Worm (Caenorhabditis elegans) whole organism, mixed stage, embryonic: ENCODE data around the gene srb-12.
A peak's percentile ranks its signal among the peaks of the same experiment; 100 is the strongest.

Source experiments
- M03D4.4 ChIP-seq: sonication (generic microtip); optimal IDR thresholded peaks from 2 replicates; lab custom pipeline; 2017; ENCODE audit warnings: mild to moderate bottlenecking, missing genetic modification characterization, missing compliant biosample characterization
- bed-3 ChIP-seq: fragments of 200-800 bp; sonication (Bioruptor generic); optimal IDR thresholded peaks from 3 replicates; lab custom pipeline; 2018; ENCODE audit warnings: mild to moderate bottlenecking, missing genetic modification characterization, moderate library complexity, missing compliant biosample characterization
- blmp-1 ChIP-seq: fragments of 150-350 bp; optimal IDR thresholded peaks from 2 replicates; lab custom pipeline; 2014; ENCODE audit warnings: missing biosample characterization, missing genetic modification characterization
- ceh-39 ChIP-seq: fragments of 150-350 bp; optimal IDR thresholded peaks from 2 replicates; lab custom pipeline; 2014; ENCODE audit warnings: missing biosample characterization, missing genetic modification characterization
- ceh-83 ChIP-seq: fragments of 200-800 bp; sonication (Bioruptor generic); optimal IDR thresholded peaks from 2 replicates; lab custom pipeline; 2018; ENCODE audit warnings: mild to moderate bottlenecking, missing genetic modification characterization, missing compliant biosample characterization
- ces-1 ChIP-seq: fragments of 150-350 bp; optimal IDR thresholded peaks from 2 replicates; lab custom pipeline; 2014; ENCODE audit warnings: missing biosample characterization, missing genetic modification reagents, missing genetic modification characterization
- cnd-1 ChIP-seq: fragments of 200-800 bp; sonication (Bioruptor generic); optimal IDR thresholded peaks from 2 replicates; lab custom pipeline; 2018; ENCODE audit warnings: mild to moderate bottlenecking, missing genetic modification characterization, missing compliant biosample characterization
- drap-1 ChIP-seq: fragments of 200-800 bp; sonication (Bioruptor generic); optimal IDR thresholded peaks from 3 replicates; lab custom pipeline; 2018; ENCODE audit warnings: mild to moderate bottlenecking, missing genetic modification characterization, missing compliant biosample characterization
- elt-1 ChIP-seq: sonication (generic microtip); optimal IDR thresholded peaks from 2 replicates; lab custom pipeline; 2017; ENCODE audit warnings: missing genetic modification characterization, mild to moderate bottlenecking, missing compliant biosample characterization, antibody characterized with exemption, moderate library complexity, borderline replicate concordance; ENCODE audit not compliant: insufficient read depth
- elt-3 ChIP-seq: fragments of 150-350 bp; optimal IDR thresholded peaks from 2 replicates; lab custom pipeline; 2014; ENCODE audit warnings: missing biosample characterization, missing genetic modification characterization
- flh-1 ChIP-seq: fragments of 200-800 bp; sonication (Bioruptor generic); optimal IDR thresholded peaks from 2 replicates; lab custom pipeline; 2018; ENCODE audit warnings: mild to moderate bottlenecking, missing genetic modification characterization, moderate library complexity, missing compliant biosample characterization
- ham-2 ChIP-seq: fragments of 200-800 bp; sonication (Bioruptor generic); optimal IDR thresholded peaks from 2 replicates; lab custom pipeline; 2018; ENCODE audit warnings: mild to moderate bottlenecking, missing genetic modification characterization, missing compliant biosample characterization
- hlh-1 ChIP-seq: fragments of 150-350 bp; optimal IDR thresholded peaks from 2 replicates; lab custom pipeline; 2014; ENCODE audit warnings: missing biosample characterization, missing genetic modification reagents, missing genetic modification characterization
- lsy-2 ChIP-seq: fragments of 150-350 bp; optimal IDR thresholded peaks from 2 replicates; lab custom pipeline; 2014; ENCODE audit warnings: missing biosample characterization, missing genetic modification characterization
- mab-5 ChIP-seq: fragments of 150-350 bp; optimal IDR thresholded peaks from 2 replicates; lab custom pipeline; 2014; ENCODE audit warnings: missing biosample characterization, missing genetic modification characterization
- mep-1 ChIP-seq: fragments of 150-350 bp; optimal IDR thresholded peaks from 2 replicates; lab custom pipeline; 2017; ENCODE audit warnings: missing biosample characterization, missing genetic modification reagents, missing genetic modification characterization, inconsistent platforms
- mls-2 ChIP-seq: sonication (generic microtip); optimal IDR thresholded peaks from 2 replicates; lab custom pipeline; 2016; ENCODE audit warnings: mild to moderate bottlenecking, missing genetic modification characterization, moderate library complexity, missing compliant biosample characterization
- nhr-12 ChIP-seq: fragments of 150-350 bp; optimal IDR thresholded peaks from 2 replicates; lab custom pipeline; 2014; ENCODE audit warnings: missing biosample characterization, missing genetic modification characterization
- nhr-2 ChIP-seq: fragments of 150-350 bp; optimal IDR thresholded peaks from 2 replicates; lab custom pipeline; 2014; ENCODE audit warnings: missing biosample characterization, missing genetic modification characterization
- nhr-28 ChIP-seq: fragments of 150-350 bp; optimal IDR thresholded peaks from 2 replicates; lab custom pipeline; 2014; ENCODE audit warnings: missing biosample characterization, missing genetic modification characterization
- nhr-76 ChIP-seq: sonication (generic microtip); optimal IDR thresholded peaks from 2 replicates; lab custom pipeline; 2017; ENCODE audit warnings: missing biosample characterization, missing genetic modification characterization
- pha-4 ChIP-seq: fragments of 150-350 bp; optimal IDR thresholded peaks from 2 replicates; lab custom pipeline; 2018; ENCODE audit warnings: missing biosample characterization, missing genetic modification reagents, missing genetic modification characterization
- sem-2 ChIP-seq: fragments of 200-800 bp; sonication (Bioruptor generic); optimal IDR thresholded peaks from 2 replicates; lab custom pipeline; 2018; ENCODE audit warnings: mild to moderate bottlenecking, missing genetic modification characterization, missing compliant biosample characterization
- sptf-1 ChIP-seq: sonication (generic microtip); optimal IDR thresholded peaks from 2 replicates; lab custom pipeline; 2017; ENCODE audit warnings: mild to moderate bottlenecking, missing genetic modification characterization, moderate library complexity, missing compliant biosample characterization
- unc-120 ChIP-seq: sonication (generic microtip); optimal IDR thresholded peaks from 2 replicates; lab custom pipeline; 2017; ENCODE audit warnings: missing genetic modification characterization, missing compliant biosample characterization; ENCODE audit not compliant: poor library complexity, severe bottlenecking
- unc-39 ChIP-seq: fragments of 150-350 bp; optimal IDR thresholded peaks from 2 replicates; lab custom pipeline; 2014; ENCODE audit warnings: missing biosample characterization, missing genetic modification characterization
- unc-62 ChIP-seq: fragments of 150-350 bp; optimal IDR thresholded peaks from 2 replicates; lab custom pipeline; 2014; ENCODE audit warnings: missing biosample characterization, missing genetic modification reagents, missing genetic modification characterization
- zip-8 ChIP-seq: fragments of 150-350 bp; optimal IDR thresholded peaks from 2 replicates; lab custom pipeline; 2014; ENCODE audit warnings: missing biosample characterization, missing genetic modification characterization
- ztf-11 ChIP-seq: fragments of 150-350 bp; optimal IDR thresholded peaks from 2 replicates; lab custom pipeline; 2014; ENCODE audit warnings: missing biosample characterization, missing genetic modification characterization

Gene srb-12

DNA sequence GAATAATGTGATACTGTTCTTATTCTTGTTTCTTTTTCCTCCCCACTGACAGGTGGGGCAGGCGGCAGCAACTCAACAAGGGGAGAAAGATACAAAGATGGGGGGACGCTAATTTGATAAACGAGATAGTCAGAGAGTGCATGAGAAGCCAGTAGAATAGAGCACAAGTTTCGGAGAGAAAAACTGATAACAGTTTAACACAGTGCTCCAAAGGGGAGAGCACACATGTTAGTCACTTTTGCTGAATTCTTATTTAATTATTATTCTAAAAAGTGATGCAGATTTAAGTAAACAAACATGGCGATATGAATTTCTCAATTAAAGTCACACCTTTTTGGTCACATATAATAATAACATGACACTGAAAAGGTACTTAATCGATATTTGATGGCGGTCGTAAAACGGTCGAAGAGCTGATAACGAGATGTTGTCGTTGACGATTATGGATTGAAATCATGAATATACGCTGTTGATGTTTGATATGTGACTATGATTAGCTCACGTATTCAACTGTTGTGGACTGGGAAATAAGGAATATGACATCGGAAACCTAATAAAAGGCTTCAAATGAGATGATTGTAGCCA, 31.6 kb upstream of the srb-12 start:
- TF ChIP-seq unc-120 (tag; lab: Kevin White, UChicago) = no peak
- no peak for TF ChIP-seq mls-2
- no peak for TF ChIP-seq ztf-11
- no peak for TF ChIP-seq nhr-28
- TF ChIP-seq pha-4 (tag; lab: Kevin White, UChicago) = no peak
- TF ChIP-seq unc-39 (tag; lab: Kevin White, UChicago) = no peak
- no peak for TF ChIP-seq mab-5 (tag; lab: Kevin White, UChicago)
- TF ChIP-seq, all 35 proteins: peak for 0

DNA sequence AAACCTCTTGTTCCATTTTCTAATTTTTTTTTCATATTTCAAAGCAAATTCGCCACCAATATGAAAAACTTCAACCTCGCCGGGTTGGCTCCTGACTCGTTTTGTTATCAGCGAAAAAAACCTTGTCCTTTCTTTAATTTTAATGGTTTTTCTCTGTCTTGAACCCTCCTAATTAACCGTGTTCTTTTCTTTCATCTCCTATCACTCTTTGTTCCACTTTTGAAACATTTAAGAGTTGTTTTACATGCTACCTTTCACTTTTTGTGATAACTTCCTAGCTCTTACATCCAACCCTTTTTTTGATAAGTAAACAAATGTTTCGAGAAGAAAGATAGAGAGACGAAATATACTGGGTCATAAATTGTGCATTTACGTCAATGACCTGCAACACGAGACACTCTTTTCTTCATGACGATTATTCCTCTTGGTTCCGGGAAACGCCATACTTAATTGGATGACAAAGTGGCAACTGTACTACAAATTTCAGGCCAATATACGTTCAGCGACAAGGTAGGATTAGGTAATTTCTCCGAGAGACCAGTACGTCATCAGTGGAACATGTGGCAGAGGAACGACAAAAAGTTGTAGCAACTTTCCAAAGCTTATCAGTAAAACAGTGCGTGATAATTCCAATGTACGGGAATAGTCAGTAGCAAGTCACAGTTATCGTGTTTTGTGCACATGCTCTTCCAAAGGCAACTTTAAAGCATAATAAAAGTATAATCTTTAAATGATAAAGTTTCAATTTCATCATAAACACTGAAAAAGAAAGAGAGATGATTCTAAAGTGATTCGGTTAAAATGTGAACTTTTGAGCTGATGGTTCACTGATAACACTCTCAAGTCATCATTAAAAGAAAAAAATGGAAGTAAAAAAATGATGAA, 30.5 kb upstream of the srb-12 start:
- TF ChIP-seq mep-1 (tag; lab: Kevin White, UChicago) (no peak), sptf-1 (no peak), M03D4.4 (tag; lab: Kevin White, UChicago) (no peak), ces-1 (no peak), bed-3 (GFP tag; lab: Kevin White, UChicago) (no peak), pha-4 (tag; lab: Kevin White, UChicago) (no peak), ceh-83 (GFP tag; lab: Kevin White, UChicago) (no peak), nhr-76 (tag; lab: Kevin White, UChicago) (no peak), unc-120 (tag; lab: Kevin White, UChicago) (no peak), zip-8 (tag; lab: Kevin White, UChicago) (no peak)
- TF ChIP-seq, all 35 proteins: peak for 0

DNA sequence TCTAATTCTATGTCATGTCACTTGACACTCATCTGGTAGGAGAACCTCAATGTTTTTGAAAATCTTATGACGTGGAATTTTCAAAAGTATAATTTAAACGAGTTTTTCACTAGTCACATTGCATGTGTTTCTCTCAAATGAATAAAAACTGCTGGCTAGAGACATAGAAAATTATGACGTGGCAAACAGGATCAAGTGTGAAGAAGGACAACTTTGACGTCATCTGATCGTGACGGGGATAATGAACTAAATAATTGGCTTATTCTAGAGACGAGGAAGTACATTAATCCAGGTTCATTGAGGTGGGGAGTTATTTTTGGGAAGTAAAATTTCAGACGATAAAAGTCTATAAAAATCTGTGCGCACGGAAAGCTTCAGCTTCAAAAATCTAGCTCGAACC, 28.8 kb upstream of the srb-12 start:
- TF ChIP-seq hlh-1 (tag; lab: Kevin White, UChicago) = no peak
- TF ChIP-seq sptf-1 = no peak
- TF ChIP-seq ham-2 (GFP tag; lab: Kevin White, UChicago) = no peak
- no peak for TF ChIP-seq ceh-83 (GFP tag; lab: Kevin White, UChicago)
- no peak for TF ChIP-seq bed-3 (GFP tag; lab: Kevin White, UChicago)
- TF ChIP-seq mab-5 (tag; lab: Kevin White, UChicago) = no peak
- TF ChIP-seq unc-120 (tag; lab: Kevin White, UChicago) = no peak
- no peak for TF ChIP-seq nhr-12 (tag; lab: Kevin White, UChicago)
- TF ChIP-seq flh-1 (GFP tag; lab: Kevin White, UChicago) = no peak
- TF ChIP-seq pha-4 (tag; lab: Kevin White, UChicago) = no peak

DNA sequence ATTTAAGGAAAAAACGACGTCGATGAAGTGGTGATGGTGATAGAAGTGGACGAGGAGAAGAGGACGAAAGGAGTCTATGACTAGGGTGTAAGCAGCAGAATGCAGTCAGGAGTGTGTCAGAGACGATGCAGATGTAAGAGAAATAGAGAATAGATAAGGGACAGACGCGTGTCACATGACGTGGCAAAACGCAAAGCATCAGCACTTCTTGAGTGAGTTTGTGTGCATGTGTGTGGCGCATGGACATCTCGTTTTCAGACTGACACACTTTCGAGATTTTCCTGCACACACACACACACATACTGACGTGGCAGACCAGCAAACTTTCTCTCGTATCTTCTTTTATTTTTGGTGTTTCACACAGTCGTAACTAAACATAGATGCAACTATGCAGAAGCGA, 28.0 kb upstream of the srb-12 start:
- no peak for TF ChIP-seq bed-3 (GFP tag; lab: Kevin White, UChicago)
- peak; percentile 52 for TF ChIP-seq unc-62
- TF ChIP-seq M03D4.4 (tag; lab: Kevin White, UChicago) = no peak
- TF ChIP-seq hlh-1 (tag; lab: Kevin White, UChicago) = peak; percentile 90
- TF ChIP-seq, all 35 proteins: peak for 2

DNA sequence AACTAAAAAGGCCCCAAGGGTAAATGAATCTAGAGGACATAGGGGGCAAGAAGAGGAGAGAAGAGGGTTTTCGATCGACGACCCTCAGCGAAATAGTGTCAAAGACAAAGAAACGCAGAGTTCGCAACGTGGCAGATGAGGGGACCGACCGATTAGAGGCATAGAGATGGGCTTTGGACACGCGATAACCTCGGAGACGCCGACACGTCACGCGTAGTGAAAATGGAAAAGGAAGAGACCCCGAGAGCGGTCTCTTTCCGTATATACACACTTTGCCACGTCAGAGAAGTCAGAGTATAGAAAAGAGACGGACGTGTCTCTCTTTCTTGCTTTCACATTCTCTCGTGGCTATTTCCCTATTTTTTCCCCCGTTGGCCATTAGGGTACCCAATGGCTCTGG, 27.1 kb upstream of the srb-12 start:
- TF ChIP-seq blmp-1 (tag; lab: Kevin White, UChicago) (no peak), ham-2 (GFP tag; lab: Kevin White, UChicago) (peak; percentile 35), unc-62 (peak; percentile 75), drap-1 (GFP tag; lab: Kevin White, UChicago) (peak; percentile 71), ztf-11 (peak; percentile 34), elt-3 (tag; lab: Kevin White, UChicago) (peak; percentile 58), sptf-1 (peak; percentile 48), nhr-2 (tag; lab: Kevin White, UChicago) (peak; percentile 75), ces-1 (peak; percentile 71), unc-120 (tag; lab: Kevin White, UChicago) (peak; percentile 80), hlh-1 (tag; lab: Kevin White, UChicago) (peak; percentile 40), cnd-1 (tag; lab: Kevin White, UChicago) (peak; percentile 64), sem-2 (GFP tag; lab: Kevin White, UChicago) (no peak), elt-1 (tag; lab: Kevin White, UChicago) (peak; percentile 76), lsy-2 (tag; lab: Kevin White, UChicago) (peak; percentile 17), ceh-83 (GFP tag; lab: Kevin White, UChicago) (no peak), mls-2 (peak; percentile 57), mep-1 (tag; lab: Kevin White, UChicago) (peak; percentile 55), ceh-39 (tag; lab: Kevin White, UChicago) (no peak)
